Worm (Caenorhabditis elegans) whole organism, L4 larva: ENCODE results near the gene C42D4.19.
A peak's percentile ranks its signal among the peaks of the same experiment; 100 is the strongest.

Experiments used
- F10B5.3 ChIP-seq: sonication (generic microtip); optimal IDR thresholded peaks from 2 replicates; lab custom pipeline; 2016; ENCODE audit warnings: mild to moderate bottlenecking, missing genetic modification characterization, missing compliant biosample characterization
- F49E8.2 ChIP-seq: sonication (generic microtip); optimal IDR thresholded peaks from 2 replicates; lab custom pipeline; 2016; ENCODE audit warnings: missing compliant biosample characterization, mild to moderate bottlenecking, missing genetic modification characterization, borderline replicate concordance
- T20F7.1 ChIP-seq: fragments of 200-800 bp; sonication (Bioruptor generic); optimal IDR thresholded peaks from 2 replicates; lab custom pipeline; 2018; ENCODE audit warnings: mild to moderate bottlenecking, missing genetic modification characterization, missing compliant biosample characterization
- Y5F2A.4 ChIP-seq: fragments of 200-800 bp; sonication (Bioruptor generic); optimal IDR thresholded peaks from 2 replicates; lab custom pipeline; 2018; ENCODE audit warnings: mild to moderate bottlenecking, missing genetic modification characterization, missing compliant biosample characterization
- ZK546.5 ChIP-seq, 2 experiments: sonication (generic microtip); optimal IDR thresholded peaks; 2 replicates each; lab custom pipeline; 2017; ENCODE audit warnings: missing biosample characterization in 2 of 2, missing genetic modification characterization in 2 of 2
- aly-2 ChIP-seq: sonication (generic microtip); optimal IDR thresholded peaks from 2 replicates; lab custom pipeline; 2018; ENCODE audit warnings: missing biosample characterization, missing genetic modification characterization
- ama-1 ChIP-seq: fragments of 150-350 bp; optimal IDR thresholded peaks from 2 replicates; lab custom pipeline; 2014; ENCODE audit warnings: inconsistent platforms, mixed read lengths
- ceh-20 ChIP-seq: fragments of 200-800 bp; sonication (Bioruptor generic); IDR thresholded peaks from 2 replicates; pipeline ENCODE4 v1.3.6; 2022; ENCODE audit warnings: missing genetic modification reagents, missing genetic modification characterization, missing compliant biosample characterization
- ceh-32 ChIP-seq: sonication (generic microtip); optimal IDR thresholded peaks from 2 replicates; lab custom pipeline; 2016; ENCODE audit warnings: mild to moderate bottlenecking, missing genetic modification characterization, missing compliant biosample characterization; ENCODE audit not compliant: poor library complexity
- ces-1 ChIP-seq: fragments of 150-350 bp; sonication (generic microtip); optimal IDR thresholded peaks from 4 replicates; lab custom pipeline; 2014; ENCODE audit warnings: missing biosample characterization, missing genetic modification reagents, missing genetic modification characterization
- ctbp-1 ChIP-seq: fragments of 200-800 bp; sonication (Bioruptor generic); IDR thresholded peaks from 2 replicates; pipeline ENCODE4 v1.3.6; 2022; ENCODE audit warnings: missing genetic modification reagents, missing genetic modification characterization, missing compliant biosample characterization
- daf-16 ChIP-seq, 3 experiments: sonication (generic microtip); optimal IDR thresholded peaks; 2 replicates each; lab custom pipeline; 2016 to 2017; ENCODE audit warnings: missing genetic modification characterization in 3 of 3, missing genetic modification reagents in 3 of 3, mild to moderate bottlenecking in 2 of 3, missing compliant biosample characterization in 2 of 3, missing biosample characterization in 1 of 3, moderate library complexity in 1 of 3
- daf-19 ChIP-seq: fragments of 200-800 bp; sonication (Bioruptor generic); conservative IDR thresholded peaks from 2 replicates; pipeline ENCODE4 v1.3.6; 2022; ENCODE audit warnings: missing genetic modification characterization, missing compliant biosample characterization
- daf-8 ChIP-seq: fragments of 200-800 bp; sonication (Bioruptor generic); IDR thresholded peaks from 2 replicates; pipeline ENCODE4 v1.3.6; 2022; ENCODE audit warnings: missing genetic modification characterization, missing compliant biosample characterization
- dmd-6 ChIP-seq: fragments of 200-800 bp; sonication (Bioruptor generic); IDR thresholded peaks from 2 replicates; pipeline ENCODE4 v1.3.6; 2022; ENCODE audit warnings: missing genetic modification reagents, missing genetic modification characterization, missing compliant biosample characterization
- dmd-8 ChIP-seq: fragments of 200-800 bp; sonication (Bioruptor generic); IDR thresholded peaks from 2 replicates; pipeline ENCODE4 v1.3.6; 2022; ENCODE audit warnings: missing genetic modification characterization, missing compliant biosample characterization
- duxl-1 ChIP-seq: sonication (generic microtip); optimal IDR thresholded peaks from 2 replicates; lab custom pipeline; 2016; ENCODE audit warnings: mild to moderate bottlenecking, missing genetic modification characterization, moderate library complexity, missing compliant biosample characterization; ENCODE audit not compliant: poor library complexity
- dve-1 ChIP-seq: sonication (generic microtip); optimal IDR thresholded peaks from 2 replicates; lab custom pipeline; 2017; ENCODE audit warnings: antibody characterized with exemption, mild to moderate bottlenecking, missing genetic modification characterization, missing compliant biosample characterization; ENCODE audit not compliant: insufficient read depth
- egl-27 ChIP-seq: sonication (generic microtip); optimal IDR thresholded peaks from 3 replicates; lab custom pipeline; 2017; ENCODE audit warnings: missing biosample characterization, missing genetic modification reagents, missing genetic modification characterization
- egl-43 ChIP-seq: fragments of 200-800 bp; sonication (Bioruptor generic); IDR thresholded peaks from 2 replicates; pipeline ENCODE4 v1.3.6; 2022; ENCODE audit warnings: missing genetic modification reagents, missing genetic modification characterization, missing compliant biosample characterization
- fos-1 ChIP-seq: fragments of 150-350 bp; optimal IDR thresholded peaks from 2 replicates; lab custom pipeline; 2014; ENCODE audit warnings: missing biosample characterization, missing genetic modification characterization
- hif-1 ChIP-seq, 2 experiments: sonication (generic microtip); optimal IDR thresholded peaks; 2 replicates each; lab custom pipeline; 2016 to 2017; ENCODE audit warnings: missing compliant biosample characterization in 2 of 2, missing genetic modification characterization in 2 of 2, missing genetic modification reagents in 2 of 2, missing genotype in 2 of 2, mild to moderate bottlenecking in 1 of 2
- hlh-11 ChIP-seq: fragments of 200-800 bp; sonication (Bioruptor generic); optimal IDR thresholded peaks from 2 replicates; lab custom pipeline; 2018; ENCODE audit warnings: mild to moderate bottlenecking, missing genetic modification characterization, missing compliant biosample characterization
- lin-1 ChIP-seq: fragments of 200-800 bp; sonication (Bioruptor generic); IDR thresholded peaks from 2 replicates; pipeline ENCODE4 v1.3.6; 2022; ENCODE audit warnings: missing genetic modification reagents, missing genetic modification characterization, missing compliant biosample characterization
- lin-13 ChIP-seq: fragments of 150-350 bp; optimal IDR thresholded peaks from 2 replicates; lab custom pipeline; 2014; ENCODE audit warnings: missing biosample characterization, missing genetic modification reagents, missing genetic modification characterization
- lin-15B ChIP-seq: fragments of 150-350 bp; sonication (generic microtip); optimal IDR thresholded peaks from 3 replicates; lab custom pipeline; 2014; ENCODE audit warnings: missing biosample characterization, missing genetic modification characterization
- lin-29 ChIP-seq: fragments of 200-800 bp; sonication (Bioruptor generic); IDR thresholded peaks from 2 replicates; pipeline ENCODE4 v1.3.6; 2022; ENCODE audit warnings: missing genetic modification reagents, missing genetic modification characterization, missing compliant biosample characterization
- lir-3 ChIP-seq: sonication (generic microtip); optimal IDR thresholded peaks from 2 replicates; lab custom pipeline; 2016; ENCODE audit warnings: mild to moderate bottlenecking, missing genetic modification characterization, missing compliant biosample characterization
- madf-5 ChIP-seq, 2 experiments: fragments of 200-800 bp; sonication (Bioruptor generic); IDR thresholded peaks; 2 replicates each; pipeline ENCODE4 v1.3.6; 2022; ENCODE audit warnings: missing compliant biosample characterization in 2 of 2, missing genetic modification characterization in 2 of 2
- mxl-2 ChIP-seq: fragments of 200-800 bp; sonication (Bioruptor generic); conservative IDR thresholded peaks from 2 replicates; pipeline ENCODE4 v1.3.6; 2022; ENCODE audit warnings: missing genetic modification reagents, missing genetic modification characterization, missing compliant biosample characterization
- mxl-3 ChIP-seq: fragments of 200-800 bp; sonication (Bioruptor generic); optimal IDR thresholded peaks from 2 replicates; lab custom pipeline; 2018; ENCODE audit warnings: mild to moderate bottlenecking, missing genetic modification characterization, missing compliant biosample characterization
- nhr-102 ChIP-seq: sonication (generic microtip); optimal IDR thresholded peaks from 2 replicates; lab custom pipeline; 2016; ENCODE audit warnings: mild to moderate bottlenecking, missing genetic modification characterization, moderate library complexity, missing compliant biosample characterization
- nhr-111 ChIP-seq: fragments of 200-800 bp; sonication (Bioruptor generic); optimal IDR thresholded peaks from 2 replicates; lab custom pipeline; 2018; ENCODE audit warnings: mild to moderate bottlenecking, missing genetic modification characterization, missing compliant biosample characterization
- nhr-25 ChIP-seq: sonication (generic microtip); optimal IDR thresholded peaks from 2 replicates; lab custom pipeline; 2017; ENCODE audit warnings: missing genetic modification characterization, mild to moderate bottlenecking, missing compliant biosample characterization, antibody characterized with exemption, moderate library complexity, borderline replicate concordance; ENCODE audit not compliant: insufficient read depth
- nhr-41 ChIP-seq: fragments of 200-800 bp; sonication (Bioruptor generic); IDR thresholded peaks from 2 replicates; pipeline ENCODE4 v1.3.6; 2022; ENCODE audit warnings: missing genetic modification reagents, missing genetic modification characterization, missing compliant biosample characterization
- nhr-48 ChIP-seq: sonication (generic microtip); optimal IDR thresholded peaks from 2 replicates; lab custom pipeline; 2016; ENCODE audit warnings: mild to moderate bottlenecking, missing genetic modification characterization, missing compliant biosample characterization
- nhr-77 ChIP-seq: fragments of 150-350 bp; optimal IDR thresholded peaks from 2 replicates; lab custom pipeline; 2014; ENCODE audit warnings: missing biosample characterization, missing genetic modification characterization
- pqm-1 ChIP-seq: sonication (generic microtip); optimal IDR thresholded peaks from 2 replicates; lab custom pipeline; 2017; ENCODE audit warnings: missing biosample characterization, missing genetic modification characterization
- saeg-2 ChIP-seq: fragments of 200-800 bp; sonication (Bioruptor generic); IDR thresholded peaks from 2 replicates; pipeline ENCODE4 v1.3.6; 2022; ENCODE audit warnings: missing genetic modification reagents, missing genetic modification characterization, missing compliant biosample characterization
- sdz-12 ChIP-seq: fragments of 200-800 bp; sonication (Bioruptor generic); optimal IDR thresholded peaks from 2 replicates; lab custom pipeline; 2018; ENCODE audit warnings: mild to moderate bottlenecking, missing genetic modification characterization, missing compliant biosample characterization
- snpc-1.2 ChIP-seq: fragments of 200-800 bp; sonication (Bioruptor generic); IDR thresholded peaks from 2 replicates; pipeline ENCODE4 v1.3.6; 2022; ENCODE audit warnings: missing genetic modification reagents, missing genetic modification characterization, missing compliant biosample characterization
- spr-1 ChIP-seq: sonication (generic microtip); optimal IDR thresholded peaks from 2 replicates; lab custom pipeline; 2016; ENCODE audit warnings: mild to moderate bottlenecking, missing genetic modification characterization, missing compliant biosample characterization
- spr-3 ChIP-seq: fragments of 200-800 bp; sonication (Bioruptor generic); optimal IDR thresholded peaks from 2 replicates; lab custom pipeline; 2018; ENCODE audit warnings: mild to moderate bottlenecking, missing genetic modification characterization, missing compliant biosample characterization
- tra-1 ChIP-seq: fragments of 200-800 bp; sonication (Bioruptor generic); IDR thresholded peaks from 2 replicates; pipeline ENCODE4 v1.3.6; 2022; ENCODE audit warnings: missing genetic modification reagents, missing genetic modification characterization, missing compliant biosample characterization
- unc-62 ChIP-seq, 3 experiments: fragments of 150-350 bp in 1 of 3; sonication (generic microtip); optimal IDR thresholded peaks in 2 of 3; peaks in 1 of 3; 1 replicate in 1 of 3; 2 replicates in 2 of 3; lab custom pipeline; 2014 to 2017; ENCODE audit warnings: missing biosample characterization in 3 of 3, missing genetic modification characterization in 3 of 3, missing genetic modification reagents in 3 of 3, missing genotype in 1 of 3
- zfp-2 ChIP-seq: sonication (generic microtip); optimal IDR thresholded peaks from 2 replicates; lab custom pipeline; 2016; ENCODE audit warnings: mild to moderate bottlenecking, missing genetic modification characterization, missing compliant biosample characterization
- zip-11 ChIP-seq: fragments of 200-800 bp; sonication (Bioruptor generic); IDR thresholded peaks from 2 replicates; pipeline ENCODE4 v1.3.6; 2022; ENCODE audit warnings: missing genetic modification characterization, missing compliant biosample characterization
- ztf-11 ChIP-seq: fragments of 150-350 bp; optimal IDR thresholded peaks from 2 replicates; lab custom pipeline; 2014; ENCODE audit warnings: missing biosample characterization, missing genetic modification characterization

The C42D4.19 gene

ce11 chrIV:7180304-7180703 is 4.9 kb downstream of the C42D4.19 start, which contains the start of gene cest-10 (continued):
- TF ChIP-seq ctbp-1 (GFP tag; lab: Robert Waterston, UW) (no peak), madf-5 (GFP tag; IDR thresholded peaks at IDR 0.05; lab: Robert Waterston, UW) (no peak), ceh-20 (no peak), mxl-3 (GFP tag; lab: Kevin White, UChicago) (no peak), saeg-2 (GFP tag; lab: Robert Waterston, UW) (no peak), aly-2 (tag; lab: Kevin White, UChicago) (no peak), lin-13 (no peak)

DNA sequence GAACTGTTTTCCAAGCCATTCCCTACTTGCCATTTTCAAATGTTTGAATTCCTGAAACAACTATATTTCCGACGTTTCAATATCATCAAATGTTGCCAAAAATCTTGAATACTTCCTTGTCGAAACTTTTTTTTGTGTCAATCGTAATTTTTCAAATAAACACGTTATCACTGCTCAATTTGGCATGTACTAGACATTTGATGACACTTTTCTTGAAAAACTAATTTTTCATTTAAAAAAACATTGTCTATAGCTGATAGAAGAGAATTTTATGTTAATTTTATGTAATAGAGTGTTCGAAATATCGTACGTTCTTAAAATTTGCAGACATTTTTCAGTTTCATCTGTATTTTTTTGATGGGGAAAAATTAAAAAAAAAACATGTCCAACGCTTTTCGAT is 7.4 kb downstream of the C42D4.19 start:
- TF ChIP-seq spr-1 = no peak
- no peak for TF ChIP-seq nhr-111 (GFP tag; lab: Kevin White, UChicago)
- no peak for TF ChIP-seq zfp-2 (tag; lab: Kevin White, UChicago)
- no peak for TF ChIP-seq ceh-32 (tag; lab: Kevin White, UChicago)
- TF ChIP-seq ZK546.5 (tag; optimal IDR thresholded peaks at IDR 0.05; lab: Kevin White, UChicago) = no peak
- no peak for TF ChIP-seq mxl-2 (GFP tag; lab: Robert Waterston, UW)
- no peak for TF ChIP-seq nhr-77 (tag; lab: Kevin White, UChicago)
- TF ChIP-seq F49E8.2 (tag; lab: Kevin White, UChicago) = no peak
- no peak for TF ChIP-seq snpc-1.2 (GFP tag; lab: Robert Waterston, UW)
- no peak for TF ChIP-seq hif-1 (tag; optimal IDR thresholded peaks at IDR 0.05; lab: Kevin White, UChicago)
- 0 out of 2 replicates have a peak, but pooled peaks have one; percentile 49 for TF ChIP-seq tra-1
- no peak for TF ChIP-seq ama-1 (lab: Kevin White, UChicago)
- TF ChIP-seq dmd-8 (GFP tag; lab: Robert Waterston, UW) = no peak
- TF ChIP-seq nhr-41 (GFP tag; lab: Robert Waterston, UW) = no peak
- TF ChIP-seq nhr-48 (tag; lab: Kevin White, UChicago) = peak; percentile 54
- TF ChIP-seq daf-8 = no peak
- no peak for TF ChIP-seq lin-13
- no peak for TF ChIP-seq zip-11 (GFP tag; lab: Robert Waterston, UW)
- TF ChIP-seq Y5F2A.4 = no peak
- TF ChIP-seq saeg-2 (GFP tag; lab: Robert Waterston, UW) = no peak
- TF ChIP-seq ces-1 (GFP tag; lab: Kevin White, UChicago) = no peak
- TF ChIP-seq hlh-11 = peak; percentile 38
- TF ChIP-seq lin-1 = no peak
- TF ChIP-seq dve-1 = peak; percentile 60
- no peak for TF ChIP-seq egl-27 (tag; lab: Kevin White, UChicago)
- no peak for TF ChIP-seq lin-15B (tag; lab: Kevin White, UChicago)
- no peak for TF ChIP-seq duxl-1
- TF ChIP-seq nhr-102 (tag; lab: Kevin White, UChicago) = peak; percentile 52
- TF ChIP-seq lir-3 (tag; lab: Kevin White, UChicago) = no peak
- TF ChIP-seq pqm-1 = no peak
- no peak for TF ChIP-seq spr-3 (GFP tag; lab: Kevin White, UChicago)
- no peak for TF ChIP-seq egl-43 (GFP tag; lab: Robert Waterston, UW)
- no peak for TF ChIP-seq ztf-11 (tag; lab: Kevin White, UChicago)
- no peak for TF ChIP-seq lin-29
- peak; percentile 40 for TF ChIP-seq T20F7.1 (GFP tag; lab: Kevin White, UChicago)
- TF ChIP-seq dmd-6 (GFP tag; lab: Robert Waterston, UW) = peak; percentile 94
- TF ChIP-seq daf-19 (GFP tag; lab: Robert Waterston, UW) = no peak
- TF ChIP-seq nhr-25 = no peak
- no peak for TF ChIP-seq sdz-12
- TF ChIP-seq fos-1 (tag; lab: Kevin White, UChicago) = no peak
- peak in 1 of 2 experiments; percentile 49 for TF ChIP-seq daf-16 (GFP tag; optimal IDR thresholded peaks at IDR 0.05; lab: Kevin White, UChicago)
- peak; percentile 91 for TF ChIP-seq daf-16 (tag; optimal IDR thresholded peaks at IDR 0.05; lab: Kevin White, UChicago)
- peak in 1 of 2 experiments; percentile 4 for TF ChIP-seq unc-62 (GFP tag; optimal IDR thresholded peaks at IDR 0.05 in 1 of 2; lab: Kevin White, UChicago)
- TF ChIP-seq unc-62 (tag; optimal IDR thresholded peaks at IDR 0.05; lab: Kevin White, UChicago) = no peak
- TF ChIP-seq F10B5.3 (tag; lab: Kevin White, UChicago) = no peak
